Worm (Caenorhabditis elegans): Measurements from ENCODE around the gene ttr-38.

The ttr-38 gene

ce11 chrX:9319080-9319479 lies 4.8 kb upstream of the ttr-38 start, which contains the start of gene npr-7:
Gene npr-7, minus strand, starts transcription at chrX:9319180.
- TF ChIP-seq elt-2 (tag; optimal IDR thresholded peaks at IDR 0.05) (no peak), egl-27 (tag; optimal IDR thresholded peaks at IDR 0.05) (no peak), nhr-90 (tag; optimal IDR thresholded peaks at IDR 0.05; ENCODE audit: poor library complexity) (no peak), nhr-71 (tag; optimal IDR thresholded peaks at IDR 0.05) (no peak), lin-35 (GFP tag; optimal IDR thresholded peaks at IDR 0.05) (no peak), unc-86 (tag; optimal IDR thresholded peaks at IDR 0.05) (no peak), ets-5 (GFP tag; IDR thresholded peaks at IDR 0.05) (no peak), ceh-82 (tag; optimal IDR thresholded peaks at IDR 0.05) (no peak), mdl-1 (tag; optimal IDR thresholded peaks at IDR 0.05) (no peak)

- TF ChIP-seq dpl-1 (GFP tag; optimal IDR thresholded peaks at IDR 0.05) (no peak), unc-30 (tag; optimal IDR thresholded peaks at IDR 0.05) (no peak), elt-3 (tag; optimal IDR thresholded peaks at IDR 0.05) (no peak), fos-1 (tag; optimal IDR thresholded peaks at IDR 0.05) (no peak), nhr-77 (tag; optimal IDR thresholded peaks at IDR 0.05) (no peak), fkh-4 (tag; optimal IDR thresholded peaks at IDR 0.05; ENCODE audit: borderline replicate concordance) (no peak), skn-1 (tag; optimal IDR thresholded peaks at IDR 0.05) (no peak), snpc-4 (tag; optimal IDR thresholded peaks at IDR 0.05) (no peak), nhr-19 (GFP tag; conservative IDR thresholded peaks at IDR 0.05) (no peak), lsy-2 (tag; optimal IDR thresholded peaks at IDR 0.05) (no peak), pax-3 (tag; optimal IDR thresholded peaks at IDR 0.05) (no peak), sup-37 (GFP tag; optimal IDR thresholded peaks at IDR 0.05) (no peak), mep-1 (tag; optimal IDR thresholded peaks at IDR 0.05) (no peak), snu-23 (GFP tag; optimal IDR thresholded peaks at IDR 0.05) (no peak), lir-3 (tag; optimal IDR thresholded peaks at IDR 0.05; ENCODE audit: poor library complexity) (no peak), C34B4.2 (tag; optimal IDR thresholded peaks at IDR 0.05) (no peak), fkh-8 (tag; optimal IDR thresholded peaks at IDR 0.05) (no peak)
These were observed 3.1 kb downstream of the ttr-38 start, which contains the start of gene H29C22.1 for ce11 chrX:9311225-9311624. Gene H29C22.1, minus strand, starts transcription at chrX:9311325.

- TF ChIP-seq nhr-71 (tag; optimal IDR thresholded peaks at IDR 0.05) (no peak), efl-1 (optimal IDR thresholded peaks at IDR 0.05) (no peak), efl-1 (GFP tag; optimal IDR thresholded peaks at IDR 0.05 in 1 of 2) (peak in 1 of 2 experiments; percentile 46)
These were observed 10.9 kb downstream of the ttr-38 start, which contains the start of gene tmc-2 for ce11 chrX:9303422-9303821. Gene tmc-2, plus strand, starts transcription at chrX:9303722.

ce11 chrX:9302763-9303162 lies 11.5 kb downstream of the ttr-38 start:
- TF ChIP-seq nhr-237 (tag; optimal IDR thresholded peaks at IDR 0.05) (no peak), grh-1 (GFP tag; IDR thresholded peaks at IDR 0.05) (no peak), mep-1 (tag; optimal IDR thresholded peaks at IDR 0.05) (no peak), elt-3 (tag; optimal IDR thresholded peaks at IDR 0.05) (no peak), mef-2 (tag; optimal IDR thresholded peaks at IDR 0.05) (no peak), fkh-10 (GFP tag; optimal IDR thresholded peaks at IDR 0.05) (no peak), lin-35 (GFP tag; optimal IDR thresholded peaks at IDR 0.05) (no peak), unc-86 (tag; optimal IDR thresholded peaks at IDR 0.05) (no peak), snpc-4 (tag; optimal IDR thresholded peaks at IDR 0.05) (no peak), ceh-88 (GFP tag; IDR thresholded peaks at IDR 0.05) (no peak), egl-13 (tag; optimal IDR thresholded peaks at IDR 0.05) (no peak), elt-2 (tag; optimal IDR thresholded peaks at IDR 0.05) (no peak)

ce11 chrX:9300379-9300778 lies 13.9 kb downstream of the ttr-38 start:
- TF ChIP-seq ztf-11 (tag; optimal IDR thresholded peaks at IDR 0.05) = no peak
- no peak for TF ChIP-seq sup-37 (GFP tag; optimal IDR thresholded peaks at IDR 0.05)
- TF ChIP-seq ceh-63 (GFP tag; optimal IDR thresholded peaks at IDR 0.05) = no peak

Measured in whole organism, L1 larva.